Worm (Caenorhabditis elegans): ENCODE measurements around the gene cft-1.

Gene cft-1

DNA sequence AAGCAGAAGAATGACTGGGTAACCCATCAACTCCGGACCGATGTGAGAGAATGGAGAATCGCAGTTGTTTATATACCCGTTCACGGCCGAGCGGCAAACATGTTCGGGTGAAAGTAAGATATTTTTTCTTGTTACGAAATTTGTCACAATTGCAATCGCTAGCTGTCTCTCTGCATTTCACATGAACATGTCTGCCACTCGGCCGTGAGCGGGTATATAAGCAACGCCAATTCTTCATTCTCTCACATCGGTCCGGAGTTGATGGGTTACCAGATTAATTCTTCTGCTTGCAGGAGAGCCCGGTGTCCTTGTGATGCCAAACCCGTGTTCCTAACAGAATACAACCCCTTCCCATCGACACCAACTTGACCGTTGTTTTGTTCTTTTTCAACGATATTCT, 48.4 kb downstream of the cft-1 start (continued):
- TF ChIP-seq hlh-30 (tag; optimal IDR thresholded peaks at IDR 0.05; ENCODE audit: insufficient read depth): peak; percentile 51
- TF ChIP-seq ZK337.2 (GFP tag; IDR thresholded peaks at IDR 0.05): 0 out of 2 replicates have a peak, but pooled peaks have one; percentile 28
- TF ChIP-seq sdz-12 (GFP tag; optimal IDR thresholded peaks at IDR 0.05): no peak
- TF ChIP-seq zfp-2 (tag; optimal IDR thresholded peaks at IDR 0.05): no peak
- no peak for TF ChIP-seq tag-97 (GFP tag; IDR thresholded peaks at IDR 0.05)
- TF ChIP-seq Y48G9A.11 (GFP tag; IDR thresholded peaks at IDR 0.05): no peak
- TF ChIP-seq nhr-237 (tag; optimal IDR thresholded peaks at IDR 0.05): no peak
- no peak for TF ChIP-seq mxl-2 (GFP tag; conservative IDR thresholded peaks at IDR 0.05)

DNA sequence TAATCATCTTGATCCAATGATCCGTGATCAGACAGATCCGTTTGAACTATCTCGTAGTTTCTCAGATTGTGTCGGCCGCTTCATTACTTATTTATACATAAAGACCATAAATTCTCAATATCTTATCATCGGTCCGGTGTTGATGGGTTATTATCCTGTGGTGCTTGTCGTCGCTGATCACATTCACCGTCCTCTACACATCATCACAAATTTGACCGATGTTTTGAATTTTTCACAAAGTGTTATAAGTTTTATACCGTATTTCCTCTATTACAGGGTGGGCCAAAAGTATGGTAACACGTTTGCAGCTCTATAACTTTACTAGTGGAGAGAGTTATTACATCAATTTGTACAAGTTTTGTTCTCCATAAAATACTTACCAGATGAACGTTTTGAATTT, 49.4 kb downstream of the cft-1 start:
- TF ChIP-seq lim-7 (GFP tag; IDR thresholded peaks at IDR 0.05): peak; percentile 76
- no peak for TF ChIP-seq rbr-2 (tag; optimal IDR thresholded peaks at IDR 0.05)
- TF ChIP-seq snpc-1.2 (GFP tag; IDR thresholded peaks at IDR 0.05): peak; percentile 70
- 0 out of 2 replicates have a peak, but pooled peaks have one; percentile 29 for TF ChIP-seq zfp-3 (GFP tag; conservative IDR thresholded peaks at IDR 0.05)
- TF ChIP-seq lin-38 (GFP tag; IDR thresholded peaks at IDR 0.05): peak; percentile 70
- TF ChIP-seq snpc-4 (tag; optimal IDR thresholded peaks at IDR 0.05): peak; percentile 48
- peak; percentile 34 for TF ChIP-seq F49E8.2 (tag; optimal IDR thresholded peaks at IDR 0.05; ENCODE audit: borderline replicate concordance)
- no peak for TF ChIP-seq mes-2 (tag; optimal IDR thresholded peaks at IDR 0.05; ENCODE audit: poor library complexity, severe bottlenecking)
- TF ChIP-seq spr-3 (GFP tag; optimal IDR thresholded peaks at IDR 0.05): no peak
- no peak for TF ChIP-seq saeg-2 (GFP tag; IDR thresholded peaks at IDR 0.05)
- TF ChIP-seq F26F4.8 (GFP tag; conservative IDR thresholded peaks at IDR 0.05): 0 out of 2 replicates have a peak, but pooled peaks have one; percentile 62
- 0 out of 2 replicates have a peak, but pooled peaks have one; percentile 20 for TF ChIP-seq madf-9 (GFP tag; conservative IDR thresholded peaks at IDR 0.05)
- TF ChIP-seq nhr-77 (tag; optimal IDR thresholded peaks at IDR 0.05): no peak
- TF ChIP-seq ceh-44 (GFP tag; IDR thresholded peaks at IDR 0.05): peak; percentile 85
- peak; percentile 47; the same call in 1 of the 2 replicates for TF ChIP-seq Y48G9A.11 (GFP tag; IDR thresholded peaks at IDR 0.05)
- no peak for TF ChIP-seq zfp-2 (tag; optimal IDR thresholded peaks at IDR 0.05)

ce11 chrV:5591887-5592286, 53.3 kb downstream of the cft-1 start:
- TF ChIP-seq zip-2 (tag; optimal IDR thresholded peaks at IDR 0.05) (no peak), lin-38 (GFP tag; IDR thresholded peaks at IDR 0.05) (peak; percentile 72), unc-130 (GFP tag; optimal IDR thresholded peaks at IDR 0.05) (peak; percentile 33), nhr-42 (GFP tag; IDR thresholded peaks at IDR 0.05) (no peak), Y75B8A.6 (GFP tag; IDR thresholded peaks at IDR 0.05) (peak; percentile 93), tra-1 (GFP tag; IDR thresholded peaks at IDR 0.05) (peak; percentile 47; the same call in 1 of the 2 replicates), ceh-62 (tag; optimal IDR thresholded peaks at IDR 0.05) (no peak), mxl-2 (GFP tag; conservative IDR thresholded peaks at IDR 0.05) (no peak), duxl-1 (tag; optimal IDR thresholded peaks at IDR 0.05; ENCODE audit: poor library complexity) (peak; percentile 51), mes-2 (tag; optimal IDR thresholded peaks at IDR 0.05; ENCODE audit: poor library complexity, severe bottlenecking) (peak; percentile 10), madf-5 (GFP tag; IDR thresholded peaks at IDR 0.05) (peak; percentile 78 to 94; a peak in 3 of 4 replicates), daf-16 (GFP tag; optimal IDR thresholded peaks at IDR 0.05) (peak in 1 of 2 experiments; percentile 27), daf-16 (tag; optimal IDR thresholded peaks at IDR 0.05) (no peak), set-16 (GFP tag; IDR thresholded peaks at IDR 0.05) (no peak), hlh-11 (tag; optimal IDR thresholded peaks at IDR 0.05) (no peak), attf-4 (tag; optimal IDR thresholded peaks at IDR 0.05) (no peak), pqm-1 (tag; optimal IDR thresholded peaks at IDR 0.05) (no peak), arid-1 (GFP tag; conservative IDR thresholded peaks at IDR 0.05) (peak; percentile 94), mdt-29 (GFP tag; IDR thresholded peaks at IDR 0.05) (no peak), aha-1 (tag) (no peak), nhr-41 (GFP tag; IDR thresholded peaks at IDR 0.05) (0 out of 2 replicates have a peak, but pooled peaks have one; percentile 37), D1046.2 (GFP tag; IDR thresholded peaks at IDR 0.05) (peak; percentile 87; the same call in 1 of the 2 replicates), daf-19 (GFP tag; conservative IDR thresholded peaks at IDR 0.05) (peak; percentile 88), F44E2.7 (GFP tag; IDR thresholded peaks at IDR 0.05) (0 out of 2 replicates have a peak, but pooled peaks have one; percentile 19), spr-3 (GFP tag; optimal IDR thresholded peaks at IDR 0.05) (peak; percentile 2), Y105C5A.15 (GFP tag; IDR thresholded peaks at IDR 0.05) (peak; percentile 99), F26F4.8 (GFP tag; conservative IDR thresholded peaks at IDR 0.05) (peak; percentile 76), madf-9 (GFP tag; conservative IDR thresholded peaks at IDR 0.05) (0 out of 2 replicates have a peak, but pooled peaks have one; percentile 21), lin-1 (GFP tag; IDR thresholded peaks at IDR 0.05) (peak; percentile 77), aly-2 (tag; optimal IDR thresholded peaks at IDR 0.05) (no peak), mep-1 (tag; optimal IDR thresholded peaks at IDR 0.05) (no peak), nhr-77 (tag; optimal IDR thresholded peaks at IDR 0.05) (no peak)

Measured in whole organism, L4 larva.